Fruit fly (Drosophila melanogaster): ENCODE measurements around the gene smash.
A peak's percentile ranks its signal among the peaks of the same experiment; 100 is the strongest.

Gene smash

DNA sequence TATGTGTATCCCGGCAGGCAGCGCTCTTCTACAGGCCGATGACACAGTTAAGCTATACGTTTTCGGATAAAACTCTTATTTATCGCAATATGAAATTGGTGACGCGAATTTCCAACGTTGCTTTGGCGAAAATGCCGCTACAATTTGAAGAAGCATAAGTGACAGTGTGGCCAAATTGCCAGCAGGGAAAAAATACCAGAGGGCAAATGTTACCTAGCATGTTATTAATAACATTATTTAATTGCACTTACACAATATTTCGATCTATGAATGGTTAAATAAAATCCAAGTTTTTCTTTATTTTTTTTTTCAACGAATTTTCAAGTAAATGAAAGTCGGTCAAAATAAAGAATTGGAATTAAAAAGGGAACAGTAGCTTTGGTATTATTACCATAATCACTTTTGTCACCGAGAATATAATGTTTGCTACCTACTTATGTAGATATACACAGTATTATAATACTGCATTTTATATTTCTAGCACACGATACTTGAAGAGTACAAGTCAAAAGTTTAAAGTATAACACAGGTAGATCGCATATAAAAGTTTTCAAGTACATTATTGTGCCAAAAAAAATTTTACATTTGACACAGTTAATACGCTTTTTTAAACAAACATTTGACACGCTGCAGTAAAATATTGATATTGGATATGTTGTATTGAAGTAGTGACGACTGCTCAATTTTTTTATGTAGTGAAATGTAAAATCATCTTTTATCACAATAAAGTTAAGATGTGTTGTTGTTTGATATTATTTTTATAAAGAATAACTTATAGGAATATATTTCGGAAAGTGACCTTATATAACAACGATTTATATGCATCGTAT, 89.7 kb downstream of the smash start, which contains the start of gene tacc:
TSS of gene tacc (minus strand) at position 169 of the 830 bp plus-strand sequence.
- TF ChIP-seq CG7368 (GFP tag; optimal IDR thresholded peaks at IDR 0.05), result no peak
- TF ChIP-seq Smox (GFP tag; optimal IDR thresholded peaks at IDR 0.05), result no peak
- peak; percentile 70 for TF ChIP-seq Eip78C (GFP tag)
- TF ChIP-seq lz (GFP tag; optimal IDR thresholded peaks at IDR 0.05), result no peak
- TF ChIP-seq CG3032 (tag; optimal IDR thresholded peaks at IDR 0.05), result no peak
- no peak for TF ChIP-seq CG6163 (GFP tag; IDR thresholded peaks at IDR 0.05)
- TF ChIP-seq Met (GFP tag; optimal IDR thresholded peaks at IDR 0.05), result no peak
- TF ChIP-seq Gug (GFP tag; IDR thresholded peaks at IDR 0.05), result no peak

- TF ChIP-seq CG11762 (GFP tag; optimal IDR thresholded peaks at IDR 0.05; ENCODE audit: insufficient read depth) (no peak), Hr39 (GFP tag; optimal IDR thresholded peaks at IDR 0.05) (no peak), CG32006 (GFP tag; optimal IDR thresholded peaks at IDR 0.05) (no peak), CG6792 (GFP tag; optimal IDR thresholded peaks at IDR 0.05) (no peak), CG6276 (GFP tag; optimal IDR thresholded peaks at IDR 0.05) (no peak), ss (GFP tag; optimal IDR thresholded peaks at IDR 0.05) (no peak), Ets21C (GFP tag; optimal IDR thresholded peaks at IDR 0.05) (no peak), esn (GFP tag; optimal IDR thresholded peaks at IDR 0.05) (no peak), Eip93F (GFP tag; optimal IDR thresholded peaks at IDR 0.05) (no peak), spab (GFP tag; optimal IDR thresholded peaks at IDR 0.05) (no peak), acj6 (GFP tag; optimal IDR thresholded peaks at IDR 0.05) (no peak), CG8119 (GFP tag; IDR thresholded peaks at IDR 0.05) (no peak)
Measured at dm6 chr3R:4749735-4750134, 90.4 kb downstream of the smash start, which contains the start of gene atms. atms (plus strand) TSS chr3R:4750035.

- TF ChIP-seq CG11902 (GFP tag; optimal IDR thresholded peaks at IDR 0.05) (no peak), CG8319 (GFP tag; optimal IDR thresholded peaks at IDR 0.05) (no peak), topi (GFP tag; optimal IDR thresholded peaks at IDR 0.05) (no peak), spab (GFP tag; optimal IDR thresholded peaks at IDR 0.05) (no peak), fd59A (GFP tag; optimal IDR thresholded peaks at IDR 0.05) (no peak), lz (GFP tag; optimal IDR thresholded peaks at IDR 0.05) (no peak), Gug (GFP tag; IDR thresholded peaks at IDR 0.05) (no peak), Sox102F (GFP tag; optimal IDR thresholded peaks at IDR 0.05) (peak; percentile 7), Eip93F (GFP tag; optimal IDR thresholded peaks at IDR 0.05) (no peak), eg (GFP tag; IDR thresholded peaks at IDR 0.05) (0 out of 3 replicates have a peak, but pooled peaks have one; percentile 26), CG6808 (GFP tag; optimal IDR thresholded peaks at IDR 0.05) (no peak), fkh (GFP tag; optimal IDR thresholded peaks at IDR 0.05) (peak; percentile 28), salr (GFP tag; optimal IDR thresholded peaks at IDR 0.05) (no peak), fd85E (GFP tag; optimal IDR thresholded peaks at IDR 0.05) (no peak), achi (GFP tag; optimal IDR thresholded peaks at IDR 0.05) (no peak), CG34406 (GFP tag; optimal IDR thresholded peaks at IDR 0.05) (peak; percentile 27), svp (GFP tag) (peak; percentile 43), ss (GFP tag; optimal IDR thresholded peaks at IDR 0.05) (no peak), CG10669 (GFP tag; optimal IDR thresholded peaks at IDR 0.05) (peak; percentile 6), Hr39 (GFP tag; optimal IDR thresholded peaks at IDR 0.05) (peak; percentile 7), cyc (GFP tag; optimal IDR thresholded peaks at IDR 0.05) (no peak), Met (GFP tag; optimal IDR thresholded peaks at IDR 0.05) (no peak), vri (GFP tag; optimal IDR thresholded peaks at IDR 0.05) (peak; percentile 57), Smox (GFP tag; optimal IDR thresholded peaks at IDR 0.05) (no peak), CG6163 (GFP tag; IDR thresholded peaks at IDR 0.05) (no peak; the same call in 2 of the 3 replicates)
Measured at dm6 chr3R:4761372-4761771, 102.0 kb downstream of the smash start.
